Worm (Caenorhabditis elegans) whole organism, young adult: Measurements from ENCODE around the gene srv-9.

Source experiments
- B0035.1 ChIP-seq: sonication (generic microtip); optimal IDR thresholded peaks from 2 replicates; lab custom pipeline; 2016; ENCODE audit warnings: missing genetic modification characterization, mild to moderate bottlenecking, missing compliant biosample characterization, missing genotype, missing genetic modification reagents
- C06A6.2 ChIP-seq: fragments of 200-800 bp; sonication (Bioruptor generic); conservative IDR thresholded peaks from 2 replicates; pipeline ENCODE4 v1.3.6; 2022; ENCODE audit warnings: missing genetic modification characterization, missing compliant biosample characterization
- D2030.7 ChIP-seq: fragments of 200-800 bp; sonication (Bioruptor generic); IDR thresholded peaks from 2 replicates; pipeline ENCODE4 v1.3.6; 2022; ENCODE audit warnings: missing genetic modification reagents, missing genetic modification characterization, missing compliant biosample characterization
- F22D6.2 ChIP-seq: sonication (generic microtip); optimal IDR thresholded peaks from 2 replicates; lab custom pipeline; 2016; ENCODE audit warnings: mild to moderate bottlenecking, missing genetic modification characterization, missing compliant biosample characterization
- F33H1.4 ChIP-seq: fragments of 200-800 bp; sonication (Bioruptor generic); IDR thresholded peaks from 2 replicates; pipeline ENCODE4 v1.3.6; 2022; ENCODE audit warnings: missing genetic modification reagents, missing genetic modification characterization, missing compliant biosample characterization
- F37B4.10 ChIP-seq: fragments of 200-800 bp; sonication (Bioruptor generic); IDR thresholded peaks from 2 replicates; pipeline ENCODE4 v1.3.6; 2022; ENCODE audit warnings: missing genetic modification characterization, missing compliant biosample characterization
- F57A8.1 ChIP-seq: fragments of 200-800 bp; sonication (Bioruptor generic); optimal IDR thresholded peaks from 2 replicates; lab custom pipeline; 2018; ENCODE audit warnings: mild to moderate bottlenecking, missing genetic modification characterization, moderate library complexity, missing compliant biosample characterization
- K11D2.4 ChIP-seq: fragments of 200-800 bp; sonication (Bioruptor generic); IDR thresholded peaks from 2 replicates; pipeline ENCODE4 v1.3.6; 2022; ENCODE audit warnings: missing genetic modification reagents, missing genetic modification characterization, missing compliant biosample characterization
- T07F8.4 ChIP-seq: sonication (generic microtip); optimal IDR thresholded peaks from 2 replicates; lab custom pipeline; 2016; ENCODE audit warnings: mild to moderate bottlenecking, missing genetic modification characterization, moderate library complexity, missing compliant biosample characterization
- T26A5.8 ChIP-seq: sonication (generic microtip); optimal IDR thresholded peaks from 2 replicates; lab custom pipeline; 2016; ENCODE audit warnings: missing genetic modification characterization, missing compliant biosample characterization
- Y53G8AR.9 ChIP-seq: fragments of 200-800 bp; sonication (Bioruptor generic); conservative IDR thresholded peaks from 2 replicates; pipeline ENCODE4 v1.3.6; 2022; ENCODE audit warnings: missing genetic modification reagents, missing genetic modification characterization, missing compliant biosample characterization
- Y67H2A.10 ChIP-seq: fragments of 200-800 bp; sonication (Bioruptor generic); conservative IDR thresholded peaks from 2 replicates; pipeline ENCODE4 v1.3.6; 2022; ENCODE audit warnings: missing genetic modification reagents, missing genetic modification characterization, missing compliant biosample characterization
- ZK185.1 ChIP-seq: sonication (generic microtip); optimal IDR thresholded peaks from 2 replicates; lab custom pipeline; 2016; ENCODE audit warnings: mild to moderate bottlenecking, missing genetic modification characterization, missing compliant biosample characterization; ENCODE audit not compliant: poor library complexity, severe bottlenecking
- attf-3 ChIP-seq: fragments of 200-800 bp; sonication (Bioruptor generic); conservative IDR thresholded peaks from 2 replicates; pipeline ENCODE4 v1.3.6; 2022; ENCODE audit warnings: missing genetic modification reagents, missing genetic modification characterization, missing compliant biosample characterization
- dpff-1 ChIP-seq: sonication (generic microtip); optimal IDR thresholded peaks from 2 replicates; lab custom pipeline; 2017; ENCODE audit warnings: mild to moderate bottlenecking, missing genetic modification characterization, missing compliant biosample characterization
- dpl-1 ChIP-seq: fragments of 150-350 bp; optimal IDR thresholded peaks from 2 replicates; lab custom pipeline; 2014; ENCODE audit warnings: missing biosample characterization, missing genetic modification reagents, missing genetic modification characterization
- ets-4 ChIP-seq: fragments of 200-800 bp; sonication (Bioruptor generic); optimal IDR thresholded peaks from 2 replicates; lab custom pipeline; 2018; ENCODE audit warnings: mild to moderate bottlenecking, missing genetic modification characterization, missing compliant biosample characterization
- fkh-3 ChIP-seq: sonication (generic microtip); optimal IDR thresholded peaks from 2 replicates; lab custom pipeline; 2016; ENCODE audit warnings: mild to moderate bottlenecking, missing genetic modification characterization, missing compliant biosample characterization
- gei-17 ChIP-seq: fragments of 200-800 bp; sonication (Bioruptor generic); optimal IDR thresholded peaks from 2 replicates; lab custom pipeline; 2018; ENCODE audit warnings: mild to moderate bottlenecking, missing genetic modification characterization, missing compliant biosample characterization
- hlh-26 ChIP-seq: fragments of 200-800 bp; sonication (Bioruptor generic); conservative IDR thresholded peaks from 2 replicates; pipeline ENCODE4 v1.3.6; 2022; ENCODE audit warnings: missing genetic modification reagents, missing genetic modification characterization, missing compliant biosample characterization
- hmg-20 ChIP-seq: fragments of 200-800 bp; sonication (Bioruptor generic); IDR thresholded peaks from 2 replicates; pipeline ENCODE4 v1.3.6; 2022; ENCODE audit warnings: missing genetic modification reagents, missing genetic modification characterization, missing compliant biosample characterization
- hrde-1 ChIP-seq: sonication (generic microtip); optimal IDR thresholded peaks from 2 replicates; lab custom pipeline; 2016; ENCODE audit warnings: missing genetic modification characterization, mild to moderate bottlenecking, missing compliant biosample characterization, moderate library complexity, missing genotype, missing genetic modification reagents, borderline replicate concordance
- lag-1 ChIP-seq: fragments of 200-800 bp; sonication (Bioruptor generic); IDR thresholded peaks from 2 replicates; pipeline ENCODE4 v1.3.6; 2022; ENCODE audit warnings: missing genetic modification reagents, missing genetic modification characterization, missing compliant biosample characterization
- lin-35 ChIP-seq, 3 experiments: fragments of 150-350 bp in 2 of 3; sonication (generic microtip) in 1 of 3; optimal IDR thresholded peaks; 2 replicates each; lab custom pipeline; 2014 to 2018; ENCODE audit warnings: missing biosample characterization in 3 of 3, missing genetic modification characterization in 3 of 3, missing genetic modification reagents in 3 of 3
- lin-54 ChIP-seq: fragments of 200-800 bp; sonication (Bioruptor generic); optimal IDR thresholded peaks from 2 replicates; lab custom pipeline; 2018; ENCODE audit warnings: mild to moderate bottlenecking, missing genetic modification characterization, missing compliant biosample characterization
- lir-1 ChIP-seq: fragments of 200-800 bp; sonication (Bioruptor generic); conservative IDR thresholded peaks from 2 replicates; pipeline ENCODE4 v1.3.6; 2022; ENCODE audit warnings: missing genetic modification reagents, missing genetic modification characterization, missing compliant biosample characterization
- madf-3 ChIP-seq: fragments of 200-800 bp; sonication (Bioruptor generic); IDR thresholded peaks from 2 replicates; pipeline ENCODE4 v1.3.6; 2022; ENCODE audit warnings: missing genetic modification reagents, missing genetic modification characterization, missing compliant biosample characterization
- mcd-1 ChIP-seq: fragments of 200-800 bp; sonication (Bioruptor generic); IDR thresholded peaks from 2 replicates; pipeline ENCODE4 v1.3.6; 2022; ENCODE audit warnings: missing genetic modification reagents, missing genetic modification characterization, missing compliant biosample characterization
- mel-28 ChIP-seq: sonication (generic microtip); optimal IDR thresholded peaks from 2 replicates; lab custom pipeline; 2016; ENCODE audit warnings: borderline replicate concordance, mild to moderate bottlenecking, missing genetic modification characterization, missing compliant biosample characterization
- mes-4 ChIP-seq: sonication (generic microtip); optimal IDR thresholded peaks from 2 replicates; lab custom pipeline; 2016; ENCODE audit warnings: missing genotype, missing genetic modification characterization, missing compliant biosample characterization
- nfya-2 ChIP-seq: fragments of 200-800 bp; sonication (Bioruptor generic); IDR thresholded peaks from 2 replicates; pipeline ENCODE4 v1.3.6; 2022; ENCODE audit warnings: missing genetic modification reagents, missing genetic modification characterization, missing compliant biosample characterization
- nfyb-1 ChIP-seq: fragments of 200-800 bp; sonication (Bioruptor generic); IDR thresholded peaks from 2 replicates; pipeline ENCODE4 v1.3.6; 2022; ENCODE audit warnings: missing genetic modification reagents, missing genetic modification characterization, missing compliant biosample characterization
- pha-4 ChIP-seq: fragments of 150-350 bp; sonication (generic microtip); optimal IDR thresholded peaks from 2 replicates; lab custom pipeline; 2014; ENCODE audit warnings: missing biosample characterization, missing genetic modification reagents, missing genetic modification characterization
- rcor-1 ChIP-seq: fragments of 200-800 bp; sonication (Bioruptor generic); IDR thresholded peaks from 2 replicates; pipeline ENCODE4 v1.3.6; 2022; ENCODE audit warnings: missing genetic modification reagents, missing genetic modification characterization, missing compliant biosample characterization
- snpc-3.4 ChIP-seq: sonication (generic microtip); optimal IDR thresholded peaks from 2 replicates; lab custom pipeline; 2017; ENCODE audit warnings: missing genetic modification characterization, mild to moderate bottlenecking, missing compliant biosample characterization, antibody characterized with exemption, moderate library complexity, missing genotype, missing genetic modification reagents
- snpc-4 ChIP-seq, 5 experiments: fragments of 150-350 bp in 1 of 5; sonication (generic microtip) in 4 of 5; optimal IDR thresholded peaks; 2 replicates each; lab custom pipeline; 2014 to 2018; ENCODE audit warnings: missing genetic modification characterization in 5 of 5, missing biosample characterization in 3 of 5, antibody characterized with exemption in 2 of 5, mild to moderate bottlenecking in 2 of 5, missing compliant biosample characterization in 2 of 5, missing genotype in 2 of 5, moderate library complexity in 2 of 5, missing genetic modification reagents in 1 of 5
- somi-1 ChIP-seq: fragments of 200-800 bp; sonication (Bioruptor generic); optimal IDR thresholded peaks from 2 replicates; lab custom pipeline; 2018; ENCODE audit warnings: mild to moderate bottlenecking, missing genetic modification characterization, missing compliant biosample characterization
- sptf-2 ChIP-seq: fragments of 200-800 bp; sonication (Bioruptor generic); optimal IDR thresholded peaks from 2 replicates; lab custom pipeline; 2018; ENCODE audit warnings: mild to moderate bottlenecking, missing genetic modification characterization, missing compliant biosample characterization
- tbx-9 ChIP-seq: sonication (generic microtip); optimal IDR thresholded peaks from 2 replicates; lab custom pipeline; 2016; ENCODE audit warnings: borderline replicate concordance, missing genetic modification characterization, inconsistent platforms, missing compliant biosample characterization
- unc-62 ChIP-seq: fragments of 150-350 bp; optimal IDR thresholded peaks from 2 replicates; lab custom pipeline; 2014; ENCODE audit warnings: missing biosample characterization, missing genetic modification reagents, missing genetic modification characterization
- zim-3 ChIP-seq: sonication (generic microtip); optimal IDR thresholded peaks from 2 replicates; lab custom pipeline; 2017; ENCODE audit warnings: mild to moderate bottlenecking, missing genetic modification characterization, moderate library complexity, missing compliant biosample characterization
- ztf-18 ChIP-seq: sonication (generic microtip); optimal IDR thresholded peaks from 2 replicates; lab custom pipeline; 2016; ENCODE audit warnings: missing genotype, mild to moderate bottlenecking, missing genetic modification characterization, missing compliant biosample characterization
- ztf-22 ChIP-seq: fragments of 200-800 bp; sonication (Bioruptor generic); optimal IDR thresholded peaks from 2 replicates; lab custom pipeline; 2018; ENCODE audit warnings: mild to moderate bottlenecking, missing genetic modification characterization, moderate library complexity, missing compliant biosample characterization
- ztf-25 ChIP-seq: fragments of 200-800 bp; sonication (Bioruptor generic); IDR thresholded peaks from 2 replicates; pipeline ENCODE4 v1.3.6; 2022; ENCODE audit warnings: missing genetic modification reagents, missing genetic modification characterization, missing compliant biosample characterization

srv-9 gene

ce11 chrV:13420640-13421039 lies 2.3 kb downstream of the srv-9 start, which contains the start of gene srv-8 (continued):
- TF ChIP-seq ZK185.1 (no peak), hmg-20 (GFP tag; lab: Robert Waterston, UW) (no peak), F37B4.10 (no peak), C06A6.2 (GFP tag; lab: Robert Waterston, UW) (no peak)

ce11 chrV:13417513-13417912 lies 5.4 kb downstream of the srv-9 start, which contains the start of gene F53F1.6:
Gene F53F1.6 (minus strand): TSS chrV:13417613.
- TF ChIP-seq dpl-1 (GFP tag; lab: Kevin White, UChicago), result no peak
- no peak for TF ChIP-seq fkh-3 (tag; lab: Kevin White, UChicago)
- TF ChIP-seq attf-3, result no peak
- TF ChIP-seq ztf-18 (tag; lab: Kevin White, UChicago), result no peak
- TF ChIP-seq T07F8.4, result no peak
- TF ChIP-seq K11D2.4, result no peak
- TF ChIP-seq snpc-4 (GFP tag; optimal IDR thresholded peaks at IDR 0.05; lab: Kevin White, UChicago), result no peak
- no peak for TF ChIP-seq snpc-4 (tag; optimal IDR thresholded peaks at IDR 0.05; lab: Kevin White, UChicago)

DNA sequence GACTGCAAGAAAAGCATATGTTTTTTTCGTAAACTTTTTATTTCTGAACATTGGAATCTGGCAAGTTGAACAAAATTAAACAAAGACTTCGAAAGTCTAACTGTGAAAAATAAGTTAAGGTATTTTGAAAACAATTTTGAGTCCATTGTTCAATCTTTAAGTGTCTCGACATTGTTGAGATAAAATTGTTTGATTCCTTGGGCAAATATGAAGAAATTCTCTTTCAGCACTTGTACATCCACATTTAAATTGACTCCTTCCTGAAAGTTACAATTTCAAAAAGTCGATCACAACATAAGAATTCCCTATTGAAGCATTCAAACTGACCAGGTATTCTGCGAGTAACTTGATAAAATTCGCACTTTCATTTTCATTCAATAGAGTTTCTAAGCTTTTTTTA lies 6.9 kb downstream of the srv-9 start:
- no peak for TF ChIP-seq lir-1 (GFP tag; lab: Robert Waterston, UW)
- TF ChIP-seq Y67H2A.10 (GFP tag; lab: Robert Waterston, UW), result no peak
- TF ChIP-seq ztf-22, result no peak
- TF ChIP-seq F33H1.4, result no peak
- no peak for TF ChIP-seq dpff-1 (tag; lab: Kevin White, UChicago)
- no peak for TF ChIP-seq F57A8.1 (GFP tag; lab: Kevin White, UChicago)
- TF ChIP-seq lag-1, result no peak

DNA sequence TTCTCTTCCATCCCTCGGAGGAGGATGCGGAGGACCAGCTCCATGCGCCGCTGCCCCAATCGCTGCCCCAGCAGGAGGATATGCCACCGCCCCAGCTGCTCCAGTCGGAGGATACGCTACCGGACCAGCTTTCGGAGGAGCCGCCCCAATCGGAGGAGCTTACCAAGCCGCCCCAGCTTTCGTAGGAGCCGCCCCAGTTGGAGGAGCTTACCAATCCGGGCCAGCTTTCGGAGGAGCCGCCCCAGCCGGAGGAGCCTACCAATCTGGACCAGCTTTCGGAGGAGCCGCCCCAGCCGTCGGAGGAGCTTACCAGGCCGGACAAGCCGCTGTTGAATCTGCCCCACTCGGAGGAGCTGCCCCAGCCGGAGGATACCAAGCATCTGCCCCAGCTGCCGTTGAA lies 7.5 kb downstream of the srv-9 start:
- TF ChIP-seq lin-35 (GFP tag; optimal IDR thresholded peaks at IDR 0.05; lab: Kevin White, UChicago) (no peak), mcd-1 (GFP tag; lab: Robert Waterston, UW) (no peak), somi-1 (peak; percentile 38), hlh-26 (GFP tag; lab: Robert Waterston, UW) (0 out of 2 replicates have a peak, but pooled peaks have one; percentile 42), gei-17 (GFP tag; lab: Kevin White, UChicago) (no peak), mes-4 (tag; lab: Kevin White, UChicago) (peak; percentile 53), tbx-9 (tag; lab: Kevin White, UChicago) (no peak), nfyb-1 (GFP tag; lab: Robert Waterston, UW) (0 out of 2 replicates have a peak, but pooled peaks have one; percentile 48), sptf-2 (GFP tag; lab: Kevin White, UChicago) (no peak), Y53G8AR.9 (no peak), unc-62 (no peak), zim-3 (tag; lab: Kevin White, UChicago) (peak; percentile 30), snpc-3.4 (tag; lab: Kevin White, UChicago) (no peak), nfya-2 (GFP tag; lab: Robert Waterston, UW) (no peak), ztf-25 (no peak), B0035.1 (tag; lab: Kevin White, UChicago) (no peak), pha-4 (tag; lab: Kevin White, UChicago) (no peak), rcor-1 (GFP tag; lab: Robert Waterston, UW) (no peak), attf-3 (no peak), ets-4 (GFP tag; lab: Kevin White, UChicago) (no peak), D2030.7 (GFP tag; lab: Robert Waterston, UW) (no peak), hrde-1 (no peak), F22D6.2 (no peak), madf-3 (GFP tag; lab: Robert Waterston, UW) (no peak), mel-28 (tag; lab: Kevin White, UChicago) (no peak), dpff-1 (tag; lab: Kevin White, UChicago) (no peak), lin-54 (GFP tag; lab: Kevin White, UChicago) (no peak), T26A5.8 (tag; lab: Kevin White, UChicago) (no peak)
